Worm (Caenorhabditis elegans) whole organism, L3 larva: ENCODE data around the gene ZK418.7.

ENCODE experiments used
- R02D3.7 ChIP-seq: fragments of 150-350 bp; optimal IDR thresholded peaks from 2 replicates; lab custom pipeline; 2014; ENCODE audit warnings: missing biosample characterization, missing genetic modification characterization
- ZK546.5 ChIP-seq: sonication (generic microtip); optimal IDR thresholded peaks from 2 replicates; lab custom pipeline; 2017; ENCODE audit warnings: missing biosample characterization, missing genetic modification characterization
- ceh-82 ChIP-seq: fragments of 150-350 bp; optimal IDR thresholded peaks from 2 replicates; lab custom pipeline; 2014; ENCODE audit warnings: missing biosample characterization, missing genetic modification characterization
- ceh-9 ChIP-seq: sonication (generic microtip); optimal IDR thresholded peaks from 2 replicates; lab custom pipeline; 2018; ENCODE audit warnings: missing biosample characterization, missing genetic modification characterization
- daf-12 ChIP-seq: fragments of 150-350 bp; optimal IDR thresholded peaks from 2 replicates; lab custom pipeline; 2014; ENCODE audit warnings: missing biosample characterization, missing genetic modification reagents, missing genetic modification characterization
- egl-27 ChIP-seq: sonication (generic microtip); optimal IDR thresholded peaks from 4 replicates; lab custom pipeline; 2017; ENCODE audit warnings: missing biosample characterization, missing genetic modification reagents, missing genetic modification characterization
- elt-2 ChIP-seq: sonication (generic microtip); optimal IDR thresholded peaks from 2 replicates; lab custom pipeline; 2016; ENCODE audit warnings: missing genetic modification reagents, mild to moderate bottlenecking, missing genetic modification characterization, missing compliant biosample characterization
- elt-3 ChIP-seq, 3 experiments: fragments of 150-350 bp in 1 of 3; sonication (generic microtip) in 2 of 3; optimal IDR thresholded peaks; 2 replicates in 2 of 3; 4 replicates in 1 of 3; lab custom pipeline; 2014 to 2017; ENCODE audit warnings: missing biosample characterization in 3 of 3, missing genetic modification characterization in 3 of 3
- fkh-10 ChIP-seq: sonication (generic microtip); optimal IDR thresholded peaks from 2 replicates; lab custom pipeline; 2017; ENCODE audit warnings: missing biosample characterization, missing genetic modification reagents, missing genetic modification characterization
- fos-1 ChIP-seq: fragments of 150-350 bp; optimal IDR thresholded peaks from 2 replicates; lab custom pipeline; 2014; ENCODE audit warnings: missing biosample characterization, missing genetic modification characterization
- hmg-11 ChIP-seq: sonication (generic microtip); optimal IDR thresholded peaks from 2 replicates; lab custom pipeline; 2016; ENCODE audit warnings: missing genetic modification characterization, missing compliant biosample characterization
- jun-1 ChIP-seq: fragments of 150-350 bp; optimal IDR thresholded peaks from 2 replicates; lab custom pipeline; 2014; ENCODE audit warnings: missing biosample characterization, missing genetic modification reagents, missing genetic modification characterization
- lin-15B ChIP-seq: fragments of 150-350 bp; optimal IDR thresholded peaks from 2 replicates; lab custom pipeline; 2014; ENCODE audit warnings: missing biosample characterization, missing genetic modification characterization
- lin-39 ChIP-seq: fragments of 150-350 bp; optimal IDR thresholded peaks from 2 replicates; lab custom pipeline; 2018; ENCODE audit warnings: missing biosample characterization, missing genetic modification reagents, missing genetic modification characterization
- lsy-12 ChIP-seq: sonication (generic microtip); optimal IDR thresholded peaks from 2 replicates; lab custom pipeline; 2016; ENCODE audit warnings: mild to moderate bottlenecking, missing genetic modification characterization, missing compliant biosample characterization
- mdl-1 ChIP-seq: fragments of 150-350 bp; optimal IDR thresholded peaks from 2 replicates; lab custom pipeline; 2014; ENCODE audit warnings: missing biosample characterization, missing genetic modification characterization
- mml-1 ChIP-seq: fragments of 150-350 bp; sonication (generic microtip); optimal IDR thresholded peaks from 3 replicates; lab custom pipeline; 2014; ENCODE audit warnings: missing biosample characterization, missing genetic modification characterization
- nfya-1 ChIP-seq: sonication (generic microtip); optimal IDR thresholded peaks from 2 replicates; lab custom pipeline; 2017; ENCODE audit warnings: missing genetic modification characterization, mild to moderate bottlenecking, missing compliant biosample characterization, antibody characterized with exemption, moderate library complexity; ENCODE audit not compliant: insufficient read depth
- nhr-11 ChIP-seq: fragments of 150-350 bp; optimal IDR thresholded peaks from 2 replicates; lab custom pipeline; 2014; ENCODE audit warnings: missing biosample characterization, missing genetic modification characterization
- nhr-12 ChIP-seq: fragments of 150-350 bp; optimal IDR thresholded peaks from 2 replicates; lab custom pipeline; 2014; ENCODE audit warnings: missing biosample characterization, missing genetic modification characterization
- nhr-23 ChIP-seq: fragments of 150-350 bp; optimal IDR thresholded peaks from 2 replicates; lab custom pipeline; 2014; ENCODE audit warnings: missing biosample characterization, missing genetic modification reagents, missing genetic modification characterization
- nhr-237 ChIP-seq: fragments of 150-350 bp; optimal IDR thresholded peaks from 2 replicates; lab custom pipeline; 2014; ENCODE audit warnings: missing biosample characterization, missing genetic modification characterization
- nhr-25 ChIP-seq: sonication (generic microtip); optimal IDR thresholded peaks from 2 replicates; lab custom pipeline; 2017; ENCODE audit warnings: missing biosample characterization, missing genetic modification characterization
- nhr-43 ChIP-seq: sonication (generic microtip); optimal IDR thresholded peaks from 2 replicates; lab custom pipeline; 2016; ENCODE audit warnings: mild to moderate bottlenecking, missing genetic modification characterization, missing compliant biosample characterization; ENCODE audit not compliant: poor library complexity, severe bottlenecking
- nhr-76 ChIP-seq: fragments of 150-350 bp; sonication (generic microtip); optimal IDR thresholded peaks from 5 replicates; lab custom pipeline; 2014; ENCODE audit warnings: missing biosample characterization, missing genetic modification characterization
- nhr-77 ChIP-seq: fragments of 150-350 bp; optimal IDR thresholded peaks from 2 replicates; lab custom pipeline; 2014; ENCODE audit warnings: missing biosample characterization, missing genetic modification characterization
- pha-4 ChIP-seq: fragments of 150-350 bp; optimal IDR thresholded peaks from 2 replicates; lab custom pipeline; 2014; ENCODE audit warnings: missing biosample characterization, missing genetic modification reagents, missing genetic modification characterization
- sea-2 ChIP-seq: fragments of 150-350 bp; sonication (generic microtip); optimal IDR thresholded peaks from 4 replicates; lab custom pipeline; 2014; ENCODE audit warnings: missing biosample characterization, missing genetic modification reagents, missing genetic modification characterization
- skn-1 ChIP-seq: fragments of 150-350 bp; optimal IDR thresholded peaks from 2 replicates; lab custom pipeline; 2014; ENCODE audit warnings: missing biosample characterization, missing genetic modification characterization
- snpc-4 ChIP-seq: fragments of 150-350 bp; optimal IDR thresholded peaks from 2 replicates; lab custom pipeline; 2014; ENCODE audit warnings: missing biosample characterization, missing genetic modification characterization
- unc-39 ChIP-seq: sonication (generic microtip); optimal IDR thresholded peaks from 4 replicates; lab custom pipeline; 2017; ENCODE audit warnings: missing biosample characterization, missing genetic modification characterization
- ztf-4 ChIP-seq: fragments of 150-350 bp; optimal IDR thresholded peaks from 2 replicates; lab custom pipeline; 2014; ENCODE audit warnings: missing biosample characterization, missing genetic modification characterization

ZK418.7 gene

ce11 chrIII:7034252-7035223 is 46.1 kb downstream of the ZK418.7 start:
- no peak for TF ChIP-seq hmg-11 (tag; lab: Kevin White, UChicago)
- no peak for TF ChIP-seq lin-15B (tag; lab: Kevin White, UChicago)
- no peak for TF ChIP-seq fkh-10 (GFP tag; lab: Kevin White, UChicago)
- TF ChIP-seq ztf-4: no peak
- no peak for TF ChIP-seq skn-1 (tag; lab: Kevin White, UChicago)
- TF ChIP-seq mml-1 (tag; lab: Kevin White, UChicago): no peak
- no peak for TF ChIP-seq elt-3 (tag; optimal IDR thresholded peaks at IDR 0.05; lab: Kevin White, UChicago)
- TF ChIP-seq snpc-4 (tag; lab: Kevin White, UChicago): no peak
- TF ChIP-seq pha-4 (tag; lab: Kevin White, UChicago): no peak
- no peak for TF ChIP-seq nhr-23 (tag; lab: Kevin White, UChicago)
- no peak for TF ChIP-seq unc-39 (tag; lab: Kevin White, UChicago)
- TF ChIP-seq nhr-25 (tag; lab: Kevin White, UChicago): no peak
- TF ChIP-seq daf-12 (tag; lab: Kevin White, UChicago): no peak
- TF ChIP-seq sea-2 (GFP tag; lab: Kevin White, UChicago): no peak
- TF ChIP-seq nhr-77: no peak
- TF ChIP-seq nhr-76: no peak
- TF ChIP-seq ceh-9 (tag; lab: Kevin White, UChicago): no peak

- TF ChIP-seq nhr-76 (no peak), nhr-25 (tag; lab: Kevin White, UChicago) (peak; percentile 46), ZK546.5 (tag; lab: Kevin White, UChicago) (no peak), fos-1 (tag; lab: Kevin White, UChicago) (no peak), pha-4 (tag; lab: Kevin White, UChicago) (peak; percentile 19), lsy-12 (tag; lab: Kevin White, UChicago) (no peak), mdl-1 (tag; lab: Kevin White, UChicago) (no peak), jun-1 (no peak), nhr-237 (tag; lab: Kevin White, UChicago) (no peak)
These were observed 48.5 kb downstream of the ZK418.7 start for ce11 chrIII:7032070-7032469.

ce11 chrIII:7030044-7030804 is 50.4 kb downstream of the ZK418.7 start:
- TF ChIP-seq nhr-25 (tag; lab: Kevin White, UChicago): no peak
- TF ChIP-seq egl-27 (tag; lab: Kevin White, UChicago): peak; percentile 34
- no peak for TF ChIP-seq ceh-82 (tag; lab: Kevin White, UChicago)
- peak; percentile 42 for TF ChIP-seq pha-4 (tag; lab: Kevin White, UChicago)
- TF ChIP-seq nhr-23 (tag; lab: Kevin White, UChicago): no peak
- TF ChIP-seq nhr-11 (tag; lab: Kevin White, UChicago): no peak
- no peak for TF ChIP-seq jun-1
- TF ChIP-seq nfya-1 (tag; lab: Kevin White, UChicago): peak; percentile 53
- TF ChIP-seq daf-12 (tag; lab: Kevin White, UChicago): no peak
- TF ChIP-seq lin-15B (tag; lab: Kevin White, UChicago): peak; percentile 9
- TF ChIP-seq lin-39: no peak
- no peak for TF ChIP-seq ceh-9 (tag; lab: Kevin White, UChicago)
- TF ChIP-seq mdl-1 (tag; lab: Kevin White, UChicago): no peak
- TF ChIP-seq elt-2 (tag; lab: Kevin White, UChicago): peak; percentile 17
- no peak for TF ChIP-seq ZK546.5 (tag; lab: Kevin White, UChicago)
- no peak for TF ChIP-seq lsy-12 (tag; lab: Kevin White, UChicago)
- peak; percentile 50 for TF ChIP-seq hmg-11 (tag; lab: Kevin White, UChicago)
- TF ChIP-seq ztf-4: no peak
- TF ChIP-seq nhr-12 (tag; lab: Kevin White, UChicago): no peak
- no peak for TF ChIP-seq R02D3.7 (tag; lab: Kevin White, UChicago)
- peak; percentile 94 for TF ChIP-seq snpc-4 (tag; lab: Kevin White, UChicago)
- peak; percentile 32 for TF ChIP-seq nhr-43
